Fruit fly (Drosophila melanogaster) whole organism, wandering third instar larva: Measurements from ENCODE around the gene nmo.

Experiments
- Abd-B ChIP-seq: fragments of >200 bp; optimal IDR thresholded peaks from 2 replicates; lab custom pipeline; 2017; ENCODE audit warnings: missing biosample characterization, missing genetic modification characterization
- CG32264 ChIP-seq: fragments of 200-800 bp; sonication (Bioruptor generic); optimal IDR thresholded peaks from 2 replicates; lab custom pipeline; 2016; ENCODE audit warnings: missing biosample characterization, missing genetic modification characterization
- CG9705 ChIP-seq: fragments of 200-800 bp; sonication (Bioruptor generic); optimal IDR thresholded peaks from 2 replicates; lab custom pipeline; 2018; ENCODE audit warnings: missing biosample characterization, mild to moderate bottlenecking, missing genetic modification characterization
- CrebA ChIP-seq: fragments of 200-800 bp; sonication (Bioruptor generic); optimal IDR thresholded peaks from 2 replicates; lab custom pipeline; 2016; ENCODE audit warnings: missing biosample characterization, mild to moderate bottlenecking, missing genetic modification characterization, borderline replicate concordance
- Dfd ChIP-seq: fragments of >200 bp; optimal IDR thresholded peaks from 2 replicates; lab custom pipeline; 2017; ENCODE audit warnings: missing biosample characterization, missing genetic modification characterization
- Dif ChIP-seq: fragments of 200-275, 200-300 bp; sonication (Bioruptor generic); optimal IDR thresholded peaks from 2 replicates; lab custom pipeline; 2018; ENCODE audit warnings: missing biosample characterization, missing genetic modification characterization; ENCODE audit not compliant: partially characterized antibody
- GATAd ChIP-seq: sonication (Bioruptor generic); optimal IDR thresholded peaks from 2 replicates; lab custom pipeline; 2016; ENCODE audit warnings: missing biosample characterization, missing genetic modification characterization
- HLH106 ChIP-seq: fragments of 200-800 bp; optimal IDR thresholded peaks from 3 replicates; lab custom pipeline; 2019; ENCODE audit warnings: missing biosample characterization, mild to moderate bottlenecking, missing genetic modification characterization, moderate library complexity
- Hnf4 ChIP-seq: fragments of 200-800 bp; sonication (Bioruptor generic); optimal IDR thresholded peaks from 2 replicates; lab custom pipeline; 2016; ENCODE audit warnings: missing biosample characterization, mild to moderate bottlenecking, missing genetic modification characterization
- Hr78 ChIP-seq: fragments of >200 bp; optimal IDR thresholded peaks from 2 replicates; lab custom pipeline; 2017; ENCODE audit warnings: missing biosample characterization, missing genetic modification characterization
- Hr83 ChIP-seq: fragments of 200-300 bp; sonication (Bioruptor generic); optimal IDR thresholded peaks from 2 replicates; lab custom pipeline; 2016; ENCODE audit warnings: missing biosample characterization, mild to moderate bottlenecking, missing genetic modification characterization, moderate library complexity; ENCODE audit not compliant: poor library complexity, severe bottlenecking
- Jra ChIP-seq: sonication (Bioruptor generic); optimal IDR thresholded peaks from 2 replicates; lab custom pipeline; 2016; ENCODE audit warnings: missing biosample characterization, missing genetic modification characterization
- Mio ChIP-seq: sonication (Bioruptor generic); optimal IDR thresholded peaks from 2 replicates; lab custom pipeline; 2016; ENCODE audit warnings: missing biosample characterization, missing genetic modification characterization
- Myc ChIP-seq: fragments of >200 bp; optimal IDR thresholded peaks from 2 replicates; lab custom pipeline; 2017
- N ChIP-seq: fragments of >200 bp; optimal IDR thresholded peaks from 2 replicates; lab custom pipeline; 2018; ENCODE audit warnings: missing biosample characterization, missing external identifiers, missing genetic modification characterization
- OdsH ChIP-seq: fragments of 200-800 bp; sonication (Bioruptor generic); optimal IDR thresholded peaks from 2 replicates; lab custom pipeline; 2016; ENCODE audit warnings: missing biosample characterization, mild to moderate bottlenecking, missing genetic modification characterization
- Rel ChIP-seq, 2 experiments: fragments of 200-800 bp; sonication (Bioruptor generic) in 1 of 2; optimal IDR thresholded peaks; 2 replicates in 1 of 2; 3 replicates in 1 of 2; lab custom pipeline; 2016 to 2019; ENCODE audit warnings: mild to moderate bottlenecking in 2 of 2, missing biosample characterization in 2 of 2, missing genetic modification characterization in 2 of 2, moderate library complexity in 1 of 2
- Sp1 ChIP-seq: fragments of 200-800 bp; sonication (Bioruptor generic); optimal IDR thresholded peaks from 3 replicates; lab custom pipeline; 2019; ENCODE audit warnings: missing biosample characterization, mild to moderate bottlenecking, missing genetic modification characterization, moderate library complexity
- Vsx2 ChIP-seq: fragments of 200-300, 225-300 bp; sonication (Bioruptor generic); optimal IDR thresholded peaks from 2 replicates; lab custom pipeline; 2018; ENCODE audit warnings: missing biosample characterization, missing genetic modification characterization; ENCODE audit not compliant: partially characterized antibody
- br ChIP-seq: fragments of 200-800 bp; sonication (Bioruptor generic); optimal IDR thresholded peaks from 2 replicates; lab custom pipeline; 2016; ENCODE audit warnings: missing biosample characterization, missing genetic modification characterization
- brk ChIP-seq: fragments of 200-800 bp; sonication (Bioruptor generic); optimal IDR thresholded peaks from 2 replicates; lab custom pipeline; 2016; ENCODE audit warnings: missing biosample characterization, mild to moderate bottlenecking, missing genetic modification characterization
- dl ChIP-seq, 2 experiments: fragments of 175-275, 200-275 bp in 1 of 2; fragments of 200-275 bp in 1 of 2; sonication (Bioruptor generic); optimal IDR thresholded peaks; lab custom pipeline; 2018; ENCODE audit warnings: mild to moderate bottlenecking in 2 of 2, missing biosample characterization in 2 of 2, missing genetic modification characterization in 2 of 2, moderate library complexity in 2 of 2; ENCODE audit not compliant: partially characterized antibody in 2 of 2, insufficient read depth in 1 of 2
- dmrt93B ChIP-seq: fragments of 200-800 bp; sonication (Bioruptor generic); optimal IDR thresholded peaks from 2 replicates; lab custom pipeline; 2018; ENCODE audit warnings: missing biosample characterization, mild to moderate bottlenecking, missing genetic modification characterization
- dsf ChIP-seq: sonication (Bioruptor generic); optimal IDR thresholded peaks from 2 replicates; lab custom pipeline; 2016; ENCODE audit warnings: missing biosample characterization, missing genetic modification characterization, borderline replicate concordance
- ey ChIP-seq: fragments of 200-800 bp; sonication (Bioruptor generic); optimal IDR thresholded peaks from 2 replicates; lab custom pipeline; 2016; ENCODE audit warnings: missing biosample characterization, missing genetic modification characterization
- foxo ChIP-seq, 2 experiments: fragments of 200-800 bp; sonication (Bioruptor generic); optimal IDR thresholded peaks; 2 replicates in 1 of 2; 3 replicates in 1 of 2; lab custom pipeline; 2016 to 2017; ENCODE audit warnings: missing biosample characterization in 2 of 2, missing genetic modification characterization in 2 of 2
- fru ChIP-seq: fragments of 200-800 bp; sonication (Bioruptor generic); optimal IDR thresholded peaks from 3 replicates; lab custom pipeline; 2016; ENCODE audit warnings: missing biosample characterization, mild to moderate bottlenecking, missing genetic modification characterization
- h ChIP-seq: fragments of 200-800 bp; sonication (Bioruptor generic); optimal IDR thresholded peaks from 3 replicates; lab custom pipeline; 2016; ENCODE audit warnings: missing biosample characterization, mild to moderate bottlenecking, missing genetic modification characterization
- jim ChIP-seq: fragments of 175-275, 200-325 bp; sonication (Bioruptor generic); optimal IDR thresholded peaks from 2 replicates; lab custom pipeline; 2016; ENCODE audit warnings: missing biosample characterization, mild to moderate bottlenecking, missing genetic modification characterization
- lola ChIP-seq: fragments of >200 bp; optimal IDR thresholded peaks from 2 replicates; lab custom pipeline; 2017; ENCODE audit warnings: missing biosample characterization, missing genetic modification characterization
- pan ChIP-seq: fragments of >200 bp; optimal IDR thresholded peaks from 2 replicates; lab custom pipeline; 2017
- psq ChIP-seq: fragments of 200-800 bp; sonication (Bioruptor generic); optimal IDR thresholded peaks from 3 replicates; lab custom pipeline; 2017; ENCODE audit warnings: missing biosample characterization, mild to moderate bottlenecking, missing genetic modification characterization, moderate library complexity
- rgr ChIP-seq: fragments of 200-800 bp; sonication (Bioruptor generic); optimal IDR thresholded peaks from 3 replicates; lab custom pipeline; 2016; ENCODE audit warnings: missing biosample characterization, mild to moderate bottlenecking, missing genetic modification characterization
- sage ChIP-seq: fragments of 200-800 bp; sonication (Bioruptor generic); optimal IDR thresholded peaks from 2 replicates; lab custom pipeline; 2016; ENCODE audit warnings: missing biosample characterization, mild to moderate bottlenecking, missing genetic modification characterization
- sv ChIP-seq: fragments of 200-800 bp; sonication (Bioruptor generic); optimal IDR thresholded peaks from 3 replicates; lab custom pipeline; 2016; ENCODE audit warnings: missing biosample characterization, missing genetic modification characterization
- tai ChIP-seq: sonication (Bioruptor generic); optimal IDR thresholded peaks from 2 replicates; lab custom pipeline; 2016; ENCODE audit warnings: missing biosample characterization, missing genetic modification characterization
- usp ChIP-seq: fragments of >200 bp; optimal IDR thresholded peaks from 2 replicates; lab custom pipeline; 2017; ENCODE audit warnings: missing biosample characterization, missing genetic modification characterization
- woc ChIP-seq: sonication (Bioruptor generic); optimal IDR thresholded peaks from 2 replicates; lab custom pipeline; 2016; ENCODE audit warnings: missing biosample characterization, mild to moderate bottlenecking, missing genetic modification characterization

nmo gene

dm6 chr3L:7947880-7948286 is 31.0 kb upstream of the nmo start, which contains the start of gene exex:
Gene exex (plus strand): TSS chr3L:7948186.
- TF ChIP-seq pan (lab: Kevin White, UChicago) (no peak), dmrt93B (no peak), N (GFP tag; lab: Kevin White, UChicago) (no peak), Dif (peak; percentile 54), Rel (GFP tag; optimal IDR thresholded peaks at IDR 0.05; lab: Kevin White, UChicago) (no peak), Rel (tag; optimal IDR thresholded peaks at IDR 0.05; lab: Kevin White, UChicago) (no peak), OdsH (no peak), Hr78 (GFP tag; lab: Kevin White, UChicago) (no peak), Vsx2 (GFP tag; lab: Kevin White, UChicago) (peak; percentile 53), sage (GFP tag; lab: Kevin White, UChicago) (no peak), CG32264 (no peak), CG9705 (no peak), GATAd (GFP tag; lab: Kevin White, UChicago) (no peak), woc (GFP tag; lab: Kevin White, UChicago) (no peak), h (GFP tag; lab: Kevin White, UChicago) (peak; percentile 39), Jra (GFP tag; lab: Kevin White, UChicago) (no peak), Hnf4 (GFP tag; lab: Kevin White, UChicago) (no peak), sv (GFP tag; lab: Kevin White, UChicago) (no peak), fru (GFP tag; lab: Kevin White, UChicago) (peak; percentile 9), dl (GFP tag; optimal IDR thresholded peaks at IDR 0.05; lab: Kevin White, UChicago; ENCODE audit: insufficient read depth in 1 of 2, partially characterized antibody in 2 of 2) (peak in 1 of 2 experiments; percentile 59)

- TF ChIP-seq Vsx2 (GFP tag; lab: Kevin White, UChicago), result peak; percentile 81
- no peak for TF ChIP-seq CG32264
These were observed 29.1 kb upstream of the nmo start for dm6 chr3L:7949778-7950177.

- TF ChIP-seq fru (GFP tag; lab: Kevin White, UChicago), result no peak
- TF ChIP-seq Abd-B (GFP tag; lab: Kevin White, UChicago), result no peak
- TF ChIP-seq h (GFP tag; lab: Kevin White, UChicago), result peak; percentile 52
- no peak for TF ChIP-seq CG9705
- no peak for TF ChIP-seq Hr78 (GFP tag; lab: Kevin White, UChicago)
- TF ChIP-seq HLH106 (tag; lab: Kevin White, UChicago), result no peak
- no peak for TF ChIP-seq dsf (GFP tag; lab: Kevin White, UChicago)
- TF ChIP-seq Dfd (GFP tag; lab: Kevin White, UChicago), result no peak
- no peak for TF ChIP-seq foxo (GFP tag; optimal IDR thresholded peaks at IDR 0.05; lab: Kevin White, UChicago)
- no peak for TF ChIP-seq Jra (GFP tag; lab: Kevin White, UChicago)
- TF ChIP-seq dmrt93B, result no peak
- TF ChIP-seq rgr (GFP tag; lab: Kevin White, UChicago), result no peak
- TF ChIP-seq dl (GFP tag; optimal IDR thresholded peaks at IDR 0.05; lab: Kevin White, UChicago; ENCODE audit: insufficient read depth in 1 of 2, partially characterized antibody in 2 of 2), result no peak
- TF ChIP-seq CrebA, result peak; percentile 69
- TF ChIP-seq ey (GFP tag; lab: Kevin White, UChicago), result no peak
- TF ChIP-seq Hnf4 (GFP tag; lab: Kevin White, UChicago), result no peak
- TF ChIP-seq jim, result no peak
- no peak for TF ChIP-seq sage (GFP tag; lab: Kevin White, UChicago)
- no peak for TF ChIP-seq GATAd (GFP tag; lab: Kevin White, UChicago)
- TF ChIP-seq Mio (GFP tag; lab: Kevin White, UChicago), result no peak
- TF ChIP-seq usp (GFP tag; lab: Kevin White, UChicago), result no peak
- TF ChIP-seq Myc (lab: Kevin White, UChicago), result no peak
- no peak for TF ChIP-seq woc (GFP tag; lab: Kevin White, UChicago)
- TF ChIP-seq Rel (GFP tag; optimal IDR thresholded peaks at IDR 0.05; lab: Kevin White, UChicago), result peak; percentile 24
- TF ChIP-seq Rel (tag; optimal IDR thresholded peaks at IDR 0.05; lab: Kevin White, UChicago), result no peak
- no peak for TF ChIP-seq CG32264
- TF ChIP-seq Sp1, result peak; percentile 26
- no peak for TF ChIP-seq sv (GFP tag; lab: Kevin White, UChicago)
- TF ChIP-seq OdsH, result no peak
- TF ChIP-seq Vsx2 (GFP tag; lab: Kevin White, UChicago), result peak; percentile 57
- no peak for TF ChIP-seq Dif
- no peak for TF ChIP-seq pan (lab: Kevin White, UChicago)
- no peak for TF ChIP-seq tai (GFP tag; lab: Kevin White, UChicago)
- no peak for TF ChIP-seq brk (GFP tag; lab: Kevin White, UChicago)
- no peak for TF ChIP-seq Hr83
- TF ChIP-seq lola (GFP tag; lab: Kevin White, UChicago), result no peak
- TF ChIP-seq psq, result no peak
- TF ChIP-seq br (GFP tag; lab: Kevin White, UChicago), result no peak
- TF ChIP-seq N (GFP tag; lab: Kevin White, UChicago), result no peak
- TF ChIP-seq, all 38 proteins: peak for 5
These were observed 27.0 kb upstream of the nmo start for dm6 chr3L:7951841-7952240.
